Worm (Caenorhabditis elegans): ENCODE data around the gene W02H5.8.

- TF ChIP-seq nhr-28 (tag; optimal IDR thresholded peaks at IDR 0.05) (no peak), hlh-30 (tag; optimal IDR thresholded peaks at IDR 0.05; ENCODE audit: insufficient read depth) (no peak), nhr-10 (tag; optimal IDR thresholded peaks at IDR 0.05) (no peak), attf-4 (tag; optimal IDR thresholded peaks at IDR 0.05) (no peak), nhr-76 (tag; optimal IDR thresholded peaks at IDR 0.05) (no peak), Y105C5A.15 (GFP tag; IDR thresholded peaks at IDR 0.05) (no peak), nhr-25 (tag; optimal IDR thresholded peaks at IDR 0.05; ENCODE audit: borderline replicate concordance, insufficient read depth) (no peak), ama-1 (optimal IDR thresholded peaks at IDR 0.05) (no peak), zip-2 (tag; optimal IDR thresholded peaks at IDR 0.05) (no peak), lin-1 (GFP tag; IDR thresholded peaks at IDR 0.05) (no peak), unc-130 (GFP tag; optimal IDR thresholded peaks at IDR 0.05) (no peak)
Measured at ce11 chrV:2650980-2651379, 1.5 kb downstream of the W02H5.8 start.
